Fruit fly (Drosophila melanogaster): ENCODE results near the gene Membrin.
A peak's percentile ranks its signal among the peaks of the same experiment; 100 is the strongest.

Membrin gene

DNA sequence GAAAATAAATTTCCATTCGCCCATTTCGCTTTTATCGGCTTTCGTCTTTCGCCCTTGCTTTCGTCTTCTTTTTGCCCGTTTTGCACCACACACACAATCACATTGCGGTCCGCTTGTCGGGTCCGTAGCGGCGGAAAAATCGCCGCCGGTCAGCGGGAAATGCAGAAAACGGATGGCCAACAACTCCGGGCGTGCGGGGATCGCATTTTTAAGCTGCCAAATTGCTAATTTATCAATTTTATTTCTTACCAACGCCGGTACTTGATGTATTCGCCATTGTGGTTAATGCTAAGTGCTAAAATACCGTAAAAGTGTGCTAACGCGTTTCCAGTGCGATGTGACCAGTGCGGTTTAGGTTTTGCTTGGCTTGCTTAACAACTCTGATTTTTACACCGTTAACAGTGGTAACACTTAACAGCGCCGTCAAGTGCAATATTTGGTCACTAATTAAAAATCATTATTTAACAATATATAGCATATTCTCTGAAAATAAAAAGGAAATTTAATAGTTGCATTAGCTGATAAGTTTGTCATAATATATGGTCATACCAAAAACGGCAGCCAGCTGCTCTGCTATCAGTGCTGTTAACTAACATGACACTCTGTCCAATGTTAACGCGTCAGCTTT, at the start of gene Membrin, which contains the start of gene Uev1A (continued):
- peak; percentile 92 for TF ChIP-seq stwl (tag; optimal IDR thresholded peaks at IDR 0.05)
- peak; percentile 17 for TF ChIP-seq HmgZ (tag; optimal IDR thresholded peaks at IDR 0.05)
- TF ChIP-seq lab (GFP tag; optimal IDR thresholded peaks at IDR 0.05), result peak; percentile 1
- TF ChIP-seq cg (GFP tag; optimal IDR thresholded peaks at IDR 0.05), result peak; percentile 47
- peak; percentile 97 for TF ChIP-seq CG9797 (GFP tag; optimal IDR thresholded peaks at IDR 0.05)
- peak; percentile 48 for TF ChIP-seq CG12659 (GFP tag; optimal IDR thresholded peaks at IDR 0.05)
- peak; percentile 23 for TF ChIP-seq dm (GFP tag; optimal IDR thresholded peaks at IDR 0.05)
- TF ChIP-seq fru (optimal IDR thresholded peaks at IDR 0.05), result no peak
- TF ChIP-seq CG14710 (tag; optimal IDR thresholded peaks at IDR 0.05), result peak; percentile 69
- TF ChIP-seq maf-S (GFP tag; optimal IDR thresholded peaks at IDR 0.05), result no peak
- TF ChIP-seq PHDP (tag; optimal IDR thresholded peaks at IDR 0.05), result peak; percentile 9
- no peak for TF ChIP-seq Dip3 (GFP tag; optimal IDR thresholded peaks at IDR 0.05)
- TF ChIP-seq CG18619 (GFP tag; optimal IDR thresholded peaks at IDR 0.05), result no peak
- TF ChIP-seq ftz-f1 (GFP tag; optimal IDR thresholded peaks at IDR 0.05), result peak; percentile 44
- peak; percentile 30 for TF ChIP-seq CG2712 (tag; optimal IDR thresholded peaks at IDR 0.05)
- peak; percentile 37 for TF ChIP-seq CG15479 (GFP tag; optimal IDR thresholded peaks at IDR 0.05)
- no peak for TF ChIP-seq sug (tag; optimal IDR thresholded peaks at IDR 0.05)
- TF ChIP-seq abd-A (tag; optimal IDR thresholded peaks at IDR 0.05), result no peak
- no peak for TF ChIP-seq CG1233 (GFP tag; optimal IDR thresholded peaks at IDR 0.05)
- no peak for TF ChIP-seq Dbx (GFP tag; IDR thresholded peaks at IDR 0.05)
- TF ChIP-seq Scr (GFP tag; IDR thresholded peaks at IDR 0.05; ENCODE audit: partially characterized antibody), result 0 out of 2 replicates have a peak, but pooled peaks have one; percentile 21
- no peak for TF ChIP-seq Oaz (GFP tag; IDR thresholded peaks at IDR 0.05)
- no peak for TF ChIP-seq Side (GFP tag; optimal IDR thresholded peaks at IDR 0.05)
- TF ChIP-seq CHES-1-like (GFP tag; optimal IDR thresholded peaks at IDR 0.05), result peak; percentile 51
- TF ChIP-seq tup (GFP tag; optimal IDR thresholded peaks at IDR 0.05), result no peak
- peak; percentile 27 for TF ChIP-seq MESR4 (GFP tag; optimal IDR thresholded peaks at IDR 0.05)
- no peak for TF ChIP-seq CG13123 (GFP tag; optimal IDR thresholded peaks at IDR 0.05)
- peak; percentile 52 for TF ChIP-seq Ets97D (GFP tag; optimal IDR thresholded peaks at IDR 0.05)
- no peak for TF ChIP-seq CG3838 (GFP tag; optimal IDR thresholded peaks at IDR 0.05)
- no peak for TF ChIP-seq sens-2 (GFP tag; IDR thresholded peaks at IDR 0.05)
- no peak for TF ChIP-seq HLH54F (GFP tag; optimal IDR thresholded peaks at IDR 0.05)
- no peak for TF ChIP-seq NfI (GFP tag; optimal IDR thresholded peaks at IDR 0.05)
- TF ChIP-seq dimm (GFP tag; IDR thresholded peaks at IDR 0.05), result no peak
- TF ChIP-seq pum (GFP tag; optimal IDR thresholded peaks at IDR 0.05), result no peak
- TF ChIP-seq trh (GFP tag; optimal IDR thresholded peaks at IDR 0.05), result no peak
- TF ChIP-seq sc (optimal IDR thresholded peaks at IDR 0.05), result no peak
- TF ChIP-seq sc (GFP tag; optimal IDR thresholded peaks at IDR 0.05), result no peak
- TF ChIP-seq CG2116 (GFP tag; optimal IDR thresholded peaks at IDR 0.05), result peak; percentile 96
- no peak for TF ChIP-seq E2f2 (GFP tag; IDR thresholded peaks at IDR 0.05)
- peak; percentile 15 for TF ChIP-seq CG17829 (tag; optimal IDR thresholded peaks at IDR 0.05)
- TF ChIP-seq CG10654 (GFP tag; optimal IDR thresholded peaks at IDR 0.05), result peak; percentile 11
- TF ChIP-seq Dll (GFP tag; IDR thresholded peaks at IDR 0.05; ENCODE audit: partially characterized antibody), result peak; percentile 20; the same call in 1 of the 4 replicates
- TF ChIP-seq twi (tag; optimal IDR thresholded peaks at IDR 0.05), result no peak
- peak; percentile 24 for TF ChIP-seq Sry-δ (GFP tag; optimal IDR thresholded peaks at IDR 0.05)
- TF ChIP-seq gfzf (GFP tag; optimal IDR thresholded peaks at IDR 0.05), result peak; percentile 92
- TF ChIP-seq NC2β (GFP tag; optimal IDR thresholded peaks at IDR 0.05), result no peak
- TF ChIP-seq unc-4 (GFP tag; IDR thresholded peaks at IDR 0.05; ENCODE audit: partially characterized antibody), result 0 out of 2 replicates have a peak, but pooled peaks have one; percentile 19
- TF ChIP-seq grn (GFP tag; optimal IDR thresholded peaks at IDR 0.05), result peak; percentile 49
- no peak for TF ChIP-seq CG4854 (GFP tag; optimal IDR thresholded peaks at IDR 0.05)
- peak; percentile 14 for TF ChIP-seq Tbp (GFP tag; optimal IDR thresholded peaks at IDR 0.05)
- peak; percentile 15 for TF ChIP-seq CG33213 (GFP tag; optimal IDR thresholded peaks at IDR 0.05)

Data from whole organism, embryonic.